Fruit fly (Drosophila melanogaster) whole organism, embryonic: ENCODE measurements around the gene holn1.

Experiments used
- Blimp-1 ChIP-seq: fragments of 200-800 bp; sonication (Bioruptor generic); optimal IDR thresholded peaks from 3 replicates; lab custom pipeline; 2018; ENCODE audit warnings: missing biosample characterization, missing genetic modification characterization, mild to moderate bottlenecking, moderate library complexity, missing genetic modification reagents
- Bteb2 ChIP-seq: fragments of 200-800 bp; sonication (Bioruptor generic); optimal IDR thresholded peaks from 2 replicates; lab custom pipeline; 2016; ENCODE audit warnings: missing biosample characterization, missing genetic modification characterization
- CG10267 ChIP-seq: fragments of 200-800 bp; sonication (Bioruptor generic); optimal IDR thresholded peaks from 2 replicates; lab custom pipeline; 2018; ENCODE audit warnings: missing biosample characterization, mild to moderate bottlenecking, missing genetic modification characterization, moderate library complexity
- CG10543 ChIP-seq: fragments of 200-800 bp; sonication (Bioruptor generic); optimal IDR thresholded peaks from 3 replicates; lab custom pipeline; 2017; ENCODE audit warnings: missing biosample characterization, mild to moderate bottlenecking, missing genetic modification characterization, moderate library complexity
- CG11093 ChIP-seq: fragments of 200-800 bp; sonication (Bioruptor generic); IDR thresholded peaks from 3 replicates; pipeline ENCODE4 v1.3.6; 2022; ENCODE audit warnings: missing biosample characterization, missing genetic modification characterization
- CG12236 ChIP-seq: fragments of 200-800 bp; sonication (Bioruptor generic); optimal IDR thresholded peaks from 2 replicates; lab custom pipeline; 2016; ENCODE audit warnings: missing biosample characterization, missing genetic modification characterization
- CG14014 ChIP-seq: fragments of 200-800 bp; sonication (Bioruptor generic); IDR thresholded peaks from 2 replicates; pipeline ENCODE4 v1.3.6; 2022; ENCODE audit warnings: missing biosample characterization, missing genetic modification characterization
- CG15269 ChIP-seq: fragments of 200-800 bp; sonication (Bioruptor generic); optimal IDR thresholded peaks from 2 replicates; lab custom pipeline; 2018; ENCODE audit warnings: missing biosample characterization, mild to moderate bottlenecking, missing genetic modification characterization, moderate library complexity
- CG15601 ChIP-seq: fragments of 200-800 bp; sonication (Bioruptor generic); optimal IDR thresholded peaks from 3 replicates; lab custom pipeline; 2019; ENCODE audit warnings: missing biosample characterization, mild to moderate bottlenecking, missing genetic modification characterization, moderate library complexity
- CG16779 ChIP-seq: fragments of 200-800 bp; sonication (Bioruptor generic); IDR thresholded peaks from 2 replicates; pipeline ENCODE4 v1.3.6; 2022; ENCODE audit warnings: missing biosample characterization, missing genetic modification characterization
- CG17568 ChIP-seq: fragments of 200-800 bp; sonication (Bioruptor generic); optimal IDR thresholded peaks from 2 replicates; lab custom pipeline; 2018; ENCODE audit warnings: missing biosample characterization, mild to moderate bottlenecking, missing genetic modification characterization, moderate library complexity
- CG1792 ChIP-seq: fragments of 200-800 bp; sonication (Bioruptor generic); optimal IDR thresholded peaks from 2 replicates; lab custom pipeline; 2016; ENCODE audit warnings: missing biosample characterization, missing genetic modification characterization
- CG18764 ChIP-seq: fragments of 200-800 bp; sonication (Bioruptor generic); optimal IDR thresholded peaks from 3 replicates; lab custom pipeline; 2016; ENCODE audit warnings: missing biosample characterization, missing genetic modification characterization
- CG2202 ChIP-seq: fragments of 200-800 bp; sonication (Bioruptor generic); optimal IDR thresholded peaks from 2 replicates; lab custom pipeline; 2018; ENCODE audit warnings: missing biosample characterization, mild to moderate bottlenecking, missing genetic modification characterization
- CG32772 ChIP-seq: fragments of 200-800 bp; sonication (Bioruptor generic); IDR thresholded peaks from 2 replicates; pipeline ENCODE4 v1.3.6; 2022; ENCODE audit warnings: missing biosample characterization, missing genetic modification characterization
- CG34224 ChIP-seq: fragments of 200-800 bp; sonication (Bioruptor generic); IDR thresholded peaks from 3 replicates; pipeline ENCODE4 v1.3.6; 2022; ENCODE audit warnings: missing biosample characterization, missing genetic modification characterization; ENCODE audit not compliant: partially characterized antibody
- CG3847 ChIP-seq: fragments of 200-800 bp; sonication (Bioruptor generic); IDR thresholded peaks from 2 replicates; pipeline ENCODE4 v1.3.6; 2022; ENCODE audit warnings: missing biosample characterization, missing genetic modification characterization
- CG6254 ChIP-seq: fragments of 200-800 bp; sonication (Bioruptor generic); optimal IDR thresholded peaks from 3 replicates; lab custom pipeline; 2017; ENCODE audit warnings: mild to moderate bottlenecking, missing biosample characterization, missing genetic modification reagents, missing genetic modification characterization
- CG6791 ChIP-seq: fragments of 200-800 bp; sonication (Bioruptor generic); IDR thresholded peaks from 3 replicates; pipeline ENCODE4 v1.3.6; 2022; ENCODE audit warnings: missing biosample characterization, missing genetic modification characterization; ENCODE audit not compliant: partially characterized antibody
- CG7963 ChIP-seq: fragments of 200-800 bp; sonication (Bioruptor generic); IDR thresholded peaks from 3 replicates; pipeline ENCODE4 v1.3.6; 2022; ENCODE audit warnings: missing biosample characterization, missing genetic modification characterization; ENCODE audit not compliant: partially characterized antibody
- CG8924 ChIP-seq: fragments of 200-800 bp; optimal IDR thresholded peaks from 3 replicates; lab custom pipeline; 2019; ENCODE audit warnings: missing biosample characterization, mild to moderate bottlenecking, missing genetic modification characterization, moderate library complexity
- CG9797 ChIP-seq: fragments of 200-800 bp; sonication (Bioruptor generic); optimal IDR thresholded peaks from 3 replicates; lab custom pipeline; 2018; ENCODE audit warnings: missing biosample characterization, mild to moderate bottlenecking, missing genetic modification characterization
- CG9817 ChIP-seq: fragments of 200-800 bp; sonication (Bioruptor generic); optimal IDR thresholded peaks from 2 replicates; lab custom pipeline; 2018; ENCODE audit warnings: missing biosample characterization, mild to moderate bottlenecking, missing genetic modification characterization, moderate library complexity
- Dip2 ChIP-seq: fragments of 200-800 bp; sonication (Bioruptor generic); IDR thresholded peaks from 2 replicates; pipeline ENCODE4 v1.3.6; 2022; ENCODE audit warnings: missing biosample characterization, missing genetic modification characterization
- Gug ChIP-seq: fragments of 200-800 bp; sonication (Bioruptor generic); IDR thresholded peaks from 4 replicates; pipeline ENCODE4 v1.3.6; 2022; ENCODE audit warnings: missing biosample characterization, missing genetic modification characterization
- Hey ChIP-seq: fragments of 200-800 bp; sonication (Bioruptor generic); optimal IDR thresholded peaks from 3 replicates; lab custom pipeline; 2018; ENCODE audit warnings: missing biosample characterization, mild to moderate bottlenecking, missing genetic modification characterization
- Hmx ChIP-seq: fragments of 200-800 bp; sonication (Bioruptor generic); optimal IDR thresholded peaks from 2 replicates; lab custom pipeline; 2016; ENCODE audit warnings: missing biosample characterization, missing genetic modification characterization
- Hr51 ChIP-seq, 2 experiments: fragments of 200-800 bp; sonication (Bioruptor generic); optimal IDR thresholded peaks; 2 replicates in 1 of 2; 3 replicates in 1 of 2; lab custom pipeline; 2016 to 2018; ENCODE audit warnings: missing biosample characterization in 2 of 2, missing genetic modification characterization in 2 of 2, mild to moderate bottlenecking in 1 of 2, moderate library complexity in 1 of 2
- Nf-YC ChIP-seq: fragments of 200-800 bp; optimal IDR thresholded peaks from 3 replicates; lab custom pipeline; 2019; ENCODE audit warnings: missing biosample characterization, mild to moderate bottlenecking, missing genetic modification characterization, moderate library complexity
- NfI ChIP-seq: fragments of 200-800 bp; sonication (Bioruptor generic); optimal IDR thresholded peaks from 3 replicates; lab custom pipeline; 2018; ENCODE audit warnings: missing biosample characterization, mild to moderate bottlenecking, missing genetic modification characterization, moderate library complexity
- Poxn ChIP-seq: fragments of 200-800 bp; sonication (Bioruptor generic); IDR thresholded peaks from 2 replicates; pipeline ENCODE4 v1.3.6; 2022; ENCODE audit warnings: missing biosample characterization, missing genetic modification characterization
- Rfx ChIP-seq: fragments of 200-800 bp; sonication (Bioruptor generic); IDR thresholded peaks from 2 replicates; pipeline ENCODE4 v1.3.6; 2022; ENCODE audit warnings: missing biosample characterization, missing genetic modification characterization
- Sox102F ChIP-seq: fragments of 200-800 bp; sonication (Bioruptor generic); optimal IDR thresholded peaks from 2 replicates; lab custom pipeline; 2018; ENCODE audit warnings: missing biosample characterization, mild to moderate bottlenecking, missing genetic modification characterization, moderate library complexity
- Spps ChIP-seq: fragments of 200-800 bp; sonication (Bioruptor generic); optimal IDR thresholded peaks from 2 replicates; lab custom pipeline; 2018; ENCODE audit warnings: missing biosample characterization, mild to moderate bottlenecking, missing genetic modification characterization
- az2 ChIP-seq: fragments of 200-800 bp; sonication (Bioruptor generic); optimal IDR thresholded peaks from 3 replicates; lab custom pipeline; 2016; ENCODE audit warnings: missing biosample characterization, missing genetic modification characterization
- crol ChIP-seq: fragments of 200-800 bp; sonication (Bioruptor generic); IDR thresholded peaks from 2 replicates; pipeline ENCODE4 v1.3.6; 2022; ENCODE audit warnings: missing biosample characterization, missing genetic modification characterization
- fd3F ChIP-seq: fragments of 200-800 bp; sonication (Bioruptor generic); optimal IDR thresholded peaks from 2 replicates; lab custom pipeline; 2018; ENCODE audit warnings: missing biosample characterization, mild to moderate bottlenecking, missing genetic modification characterization, moderate library complexity
- her ChIP-seq: fragments of 200-800 bp; sonication (Bioruptor generic); optimal IDR thresholded peaks from 2 replicates; lab custom pipeline; 2016; ENCODE audit warnings: missing biosample characterization, missing genetic modification characterization
- lmd ChIP-seq: fragments of 200-800 bp; sonication (Bioruptor generic); IDR thresholded peaks from 2 replicates; pipeline ENCODE4 v1.3.6; 2022; ENCODE audit warnings: missing biosample characterization, missing genetic modification characterization
- mirr ChIP-seq: fragments of 200-800 bp; sonication (Bioruptor generic); optimal IDR thresholded peaks from 3 replicates; lab custom pipeline; 2018; ENCODE audit warnings: missing biosample characterization, mild to moderate bottlenecking, missing genetic modification characterization
- peb ChIP-seq: fragments of 200-800 bp; sonication (Bioruptor generic); IDR thresholded peaks from 2 replicates; pipeline ENCODE4 v1.3.6; 2022; ENCODE audit warnings: missing biosample characterization, missing genetic modification characterization
- ro ChIP-seq: fragments of 200-800 bp; sonication (Bioruptor generic); IDR thresholded peaks from 2 replicates; pipeline ENCODE4 v1.3.6; 2022; ENCODE audit warnings: missing biosample characterization, missing genetic modification characterization
- scrt ChIP-seq: fragments of 200-800 bp; sonication (Bioruptor generic); optimal IDR thresholded peaks from 2 replicates; lab custom pipeline; 2018; ENCODE audit warnings: missing biosample characterization, mild to moderate bottlenecking, missing genetic modification characterization, moderate library complexity
- sna ChIP-seq: fragments of 200-800 bp; sonication (Bioruptor generic); IDR thresholded peaks from 2 replicates; pipeline ENCODE4 v1.3.6; 2022; ENCODE audit warnings: missing biosample characterization, missing genetic modification characterization; ENCODE audit not compliant: partially characterized antibody
- stwl ChIP-seq: fragments of 200-800 bp; sonication (Bioruptor generic); optimal IDR thresholded peaks from 3 replicates; lab custom pipeline; 2018; ENCODE audit warnings: missing biosample characterization, mild to moderate bottlenecking, missing genetic modification characterization, moderate library complexity
- tap ChIP-seq: fragments of 200-800 bp; optimal IDR thresholded peaks from 3 replicates; lab custom pipeline; 2019; ENCODE audit warnings: missing biosample characterization, mild to moderate bottlenecking, missing genetic modification characterization, moderate library complexity
- toy ChIP-seq: fragments of 200-800 bp; sonication (Bioruptor generic); IDR thresholded peaks from 2 replicates; pipeline ENCODE4 v1.3.6; 2022; ENCODE audit warnings: missing biosample characterization, missing genetic modification characterization
- ttk ChIP-seq: fragments of 200-800 bp; sonication (Bioruptor generic); IDR thresholded peaks from 2 replicates; pipeline ENCODE4 v2.1.2; 2022; ENCODE audit warnings: missing biosample characterization, missing genetic modification characterization
- tx ChIP-seq: fragments of 200-800 bp; sonication (Bioruptor generic); optimal IDR thresholded peaks from 2 replicates; lab custom pipeline; 2016; ENCODE audit warnings: missing biosample characterization, missing genetic modification characterization
- unc-4 ChIP-seq: fragments of 200-800 bp; sonication (Bioruptor generic); IDR thresholded peaks from 2 replicates; pipeline ENCODE4 v1.3.6; 2022; ENCODE audit warnings: missing biosample characterization, missing genetic modification characterization; ENCODE audit not compliant: partially characterized antibody

holn1 gene

DNA sequence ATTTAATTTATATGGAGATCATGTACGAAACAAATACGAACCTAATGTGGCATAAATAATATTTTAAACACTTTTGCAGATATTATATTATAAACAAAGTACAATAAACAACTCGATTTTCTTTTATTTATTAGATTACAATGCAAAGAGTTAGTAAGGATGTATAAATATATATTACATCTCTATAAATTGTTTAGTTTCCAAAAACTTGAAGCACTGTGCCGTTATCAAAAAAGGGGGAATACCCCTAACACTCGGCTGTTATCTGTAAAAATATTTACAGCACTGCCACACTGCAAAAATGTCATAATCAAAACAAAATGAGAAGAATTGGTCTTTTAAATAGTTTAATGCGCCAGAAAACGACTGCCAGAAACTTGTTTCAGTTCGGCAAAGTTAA, 7.3 kb upstream of the holn1 start, which contains the start of gene CG5188 (continued):
- TF ChIP-seq CG15601 (peak; percentile 31), CG32772 (GFP tag; lab: Robert Waterston, UW) (no peak), NfI (GFP tag; lab: Kevin White, UChicago) (peak; percentile 47), az2 (GFP tag; lab: Kevin White, UChicago) (peak; percentile 68), ttk (GFP tag; lab: Robert Waterston, UW) (no peak), CG3847 (GFP tag; lab: Robert Waterston, UW) (no peak), Hr51 (GFP tag; optimal IDR thresholded peaks at IDR 0.05; lab: Kevin White, UChicago) (peak in 1 of 2 experiments; percentile 74), toy (no peak), Bteb2 (GFP tag; lab: Kevin White, UChicago) (no peak), tap (no peak), Sox102F (GFP tag; lab: Kevin White, UChicago) (no peak), CG7963 (no peak), stwl (tag; lab: Kevin White, UChicago) (peak; percentile 90), CG10267 (tag; lab: Kevin White, UChicago) (peak; percentile 64), Dip2 (GFP tag; lab: Robert Waterston, UW) (no peak), CG6254 (no peak), CG16779 (GFP tag; lab: Robert Waterston, UW) (no peak), CG10543 (GFP tag; lab: Kevin White, UChicago) (no peak), Nf-YC (tag; lab: Kevin White, UChicago) (peak; percentile 45), ro (GFP tag; lab: Robert Waterston, UW) (no peak), Gug (GFP tag; lab: Robert Waterston, UW) (no peak), CG1792 (GFP tag; lab: Kevin White, UChicago) (no peak), scrt (no peak), CG15269 (tag; lab: Kevin White, UChicago) (peak; percentile 69), CG6791 (0 out of 3 replicates have a peak, but pooled peaks have one; percentile 45), lmd (GFP tag; lab: Robert Waterston, UW) (peak; percentile 14; the same call in 1 of the 2 replicates), tx (GFP tag; lab: Kevin White, UChicago) (no peak), her (GFP tag; lab: Kevin White, UChicago) (no peak), Rfx (GFP tag; lab: Robert Waterston, UW) (peak; percentile 61), CG8924 (peak; percentile 53), fd3F (no peak), CG9817 (tag; lab: Kevin White, UChicago) (no peak), Poxn (GFP tag; lab: Robert Waterston, UW) (no peak), CG14014 (GFP tag; lab: Robert Waterston, UW) (peak; percentile 35; the same call in 1 of the 2 replicates), CG17568 (no peak), mirr (no peak), Hmx (GFP tag; lab: Kevin White, UChicago) (no peak), peb (GFP tag; lab: Robert Waterston, UW) (no peak), Blimp-1 (GFP tag; lab: Kevin White, UChicago) (no peak), CG2202 (tag; lab: Kevin White, UChicago) (no peak), crol (GFP tag; lab: Robert Waterston, UW) (no peak), Hey (no peak), Spps (tag; lab: Kevin White, UChicago) (no peak), CG9797 (peak; percentile 52), CG18764 (GFP tag; lab: Kevin White, UChicago) (peak; percentile 43), CG12236 (GFP tag; lab: Kevin White, UChicago) (no peak), sna (GFP tag; lab: Robert Waterston, UW) (0 out of 2 replicates have a peak, but pooled peaks have one; percentile 36), unc-4 (GFP tag; lab: Robert Waterston, UW) (0 out of 2 replicates have a peak, but pooled peaks have one; percentile 26), CG34224 (GFP tag; lab: Robert Waterston, UW) (0 out of 3 replicates have a peak, but pooled peaks have one; percentile 39), CG11093 (GFP tag; lab: Robert Waterston, UW) (no peak)
